Worm (Caenorhabditis elegans) whole organism, L2 larva: Measurements from ENCODE around the gene C30G12.6.

ENCODE experiments used
- Y55F3AM.14 ChIP-seq: fragments of 200-800 bp; sonication (Bioruptor generic); optimal IDR thresholded peaks from 2 replicates; lab custom pipeline; 2018; ENCODE audit warnings: mild to moderate bottlenecking, missing genetic modification characterization, missing compliant biosample characterization
- ZK546.5 ChIP-seq: sonication (generic microtip); optimal IDR thresholded peaks from 2 replicates; lab custom pipeline; 2017; ENCODE audit warnings: missing biosample characterization, missing genetic modification characterization
- aly-2 ChIP-seq: fragments of 150-350 bp; optimal IDR thresholded peaks from 2 replicates; lab custom pipeline; 2014; ENCODE audit warnings: missing biosample characterization, missing genetic modification characterization
- ama-1 ChIP-seq: fragments of 150-350 bp; optimal IDR thresholded peaks from 2 replicates; lab custom pipeline; 2018; ENCODE audit warnings: inconsistent platforms
- blmp-1 ChIP-seq: sonication (generic microtip); optimal IDR thresholded peaks from 2 replicates; lab custom pipeline; 2017; ENCODE audit warnings: missing genetic modification characterization, mild to moderate bottlenecking, missing compliant biosample characterization, antibody characterized with exemption, moderate library complexity; ENCODE audit not compliant: insufficient read depth
- ceh-16 ChIP-seq: fragments of 150-350 bp; optimal IDR thresholded peaks from 2 replicates; lab custom pipeline; 2014; ENCODE audit warnings: missing biosample characterization, missing genetic modification characterization
- ceh-82 ChIP-seq: fragments of 150-350 bp; optimal IDR thresholded peaks from 2 replicates; lab custom pipeline; 2014; ENCODE audit warnings: missing biosample characterization, missing genetic modification characterization
- crh-2 ChIP-seq: sonication (generic microtip); optimal IDR thresholded peaks from 2 replicates; lab custom pipeline; 2017; ENCODE audit warnings: missing biosample characterization, missing genetic modification characterization
- egl-27 ChIP-seq: sonication (generic microtip); optimal IDR thresholded peaks from 3 replicates; lab custom pipeline; 2017; ENCODE audit warnings: missing biosample characterization, missing genetic modification reagents, missing genetic modification characterization
- elt-1 ChIP-seq: fragments of 150-350 bp; optimal IDR thresholded peaks from 2 replicates; lab custom pipeline; 2014; ENCODE audit warnings: missing biosample characterization, missing genetic modification characterization
- elt-3 ChIP-seq: sonication (generic microtip); optimal IDR thresholded peaks from 2 replicates; lab custom pipeline; 2017; ENCODE audit warnings: missing biosample characterization, missing genetic modification characterization
- fos-1 ChIP-seq: fragments of 150-350 bp; optimal IDR thresholded peaks from 2 replicates; lab custom pipeline; 2014; ENCODE audit warnings: missing biosample characterization, missing genetic modification characterization
- gmeb-1 ChIP-seq: fragments of 150-350 bp; optimal IDR thresholded peaks from 2 replicates; lab custom pipeline; 2014; ENCODE audit warnings: missing biosample characterization, missing genetic modification characterization
- lin-13 ChIP-seq: fragments of 150-350 bp; optimal IDR thresholded peaks from 2 replicates; lab custom pipeline; 2014; ENCODE audit warnings: missing biosample characterization, missing genetic modification reagents, missing genetic modification characterization
- lin-39 ChIP-seq: fragments of 150-350 bp; optimal IDR thresholded peaks from 2 replicates; lab custom pipeline; 2014; ENCODE audit warnings: missing biosample characterization, missing genetic modification reagents, missing genetic modification characterization
- lsy-2 ChIP-seq, 2 experiments: fragments of 150-350 bp in 1 of 2; sonication (generic microtip) in 1 of 2; optimal IDR thresholded peaks; 2 replicates each; lab custom pipeline; 2014 to 2017; ENCODE audit warnings: missing biosample characterization in 2 of 2, missing genetic modification characterization in 2 of 2
- mab-5 ChIP-seq: fragments of 150-350 bp; optimal IDR thresholded peaks from 2 replicates; lab custom pipeline; 2014; ENCODE audit warnings: missing biosample characterization, missing genetic modification characterization
- mbf-1 ChIP-seq: sonication (generic microtip); optimal IDR thresholded peaks from 2 replicates; lab custom pipeline; 2017; ENCODE audit warnings: missing biosample characterization, missing genetic modification characterization
- nhr-11 ChIP-seq: fragments of 150-350 bp; optimal IDR thresholded peaks from 2 replicates; lab custom pipeline; 2014; ENCODE audit warnings: missing biosample characterization, missing genetic modification characterization
- nhr-129 ChIP-seq: fragments of 150-350 bp; optimal IDR thresholded peaks from 2 replicates; lab custom pipeline; 2014; ENCODE audit warnings: missing biosample characterization, missing genetic modification characterization
- nhr-21 ChIP-seq: fragments of 150-350 bp; optimal IDR thresholded peaks from 2 replicates; lab custom pipeline; 2014; ENCODE audit warnings: missing biosample characterization, missing genetic modification characterization
- nhr-25 ChIP-seq: fragments of 150-350 bp; sonication (generic microtip); optimal IDR thresholded peaks from 3 replicates; lab custom pipeline; 2014; ENCODE audit warnings: missing biosample characterization, missing genetic modification characterization
- nhr-6 ChIP-seq: fragments of 150-350 bp; optimal IDR thresholded peaks from 2 replicates; lab custom pipeline; 2014; ENCODE audit warnings: missing biosample characterization, missing genetic modification characterization
- sma-3 ChIP-seq: sonication (generic microtip); optimal IDR thresholded peaks from 2 replicates; lab custom pipeline; 2016; ENCODE audit warnings: missing genetic modification reagents, missing genetic modification characterization, missing compliant biosample characterization
- sma-9 ChIP-seq, 2 experiments: fragments of 150-350 bp in 1 of 2; sonication (generic microtip) in 1 of 2; optimal IDR thresholded peaks; 2 replicates each; lab custom pipeline; 2014 to 2016; ENCODE audit warnings: missing genetic modification characterization in 2 of 2, mild to moderate bottlenecking in 1 of 2, missing biosample characterization in 1 of 2, missing compliant biosample characterization in 1 of 2, missing genetic modification reagents in 1 of 2, moderate library complexity in 1 of 2
- snpc-4 ChIP-seq: fragments of 150-350 bp; optimal IDR thresholded peaks from 2 replicates; lab custom pipeline; 2014; ENCODE audit warnings: missing biosample characterization, missing genetic modification characterization
- unc-39 ChIP-seq: fragments of 150-350 bp; optimal IDR thresholded peaks from 2 replicates; lab custom pipeline; 2014; ENCODE audit warnings: missing biosample characterization, missing genetic modification characterization
- unc-55 ChIP-seq: fragments of 150-350 bp; sonication (generic microtip); optimal IDR thresholded peaks from 3 replicates; lab custom pipeline; 2014; ENCODE audit warnings: missing biosample characterization, missing genetic modification reagents, missing genetic modification characterization
- unc-62 ChIP-seq: fragments of 150-350 bp; optimal IDR thresholded peaks from 2 replicates; lab custom pipeline; 2014; ENCODE audit warnings: missing biosample characterization, missing genetic modification reagents, missing genetic modification characterization
- zag-1 ChIP-seq: fragments of 150-350 bp; optimal IDR thresholded peaks from 2 replicates; lab custom pipeline; 2014; ENCODE audit warnings: missing biosample characterization, missing genetic modification characterization
- ztf-1 ChIP-seq: fragments of 200-800 bp; sonication (Bioruptor generic); conservative IDR thresholded peaks from 2 replicates; pipeline ENCODE4 v1.3.6; 2022; ENCODE audit warnings: missing genetic modification characterization, missing compliant biosample characterization
- ztf-11 ChIP-seq: sonication (generic microtip); optimal IDR thresholded peaks from 2 replicates; lab custom pipeline; 2017; ENCODE audit warnings: missing biosample characterization, missing genetic modification characterization

The C30G12.6 gene

DNA sequence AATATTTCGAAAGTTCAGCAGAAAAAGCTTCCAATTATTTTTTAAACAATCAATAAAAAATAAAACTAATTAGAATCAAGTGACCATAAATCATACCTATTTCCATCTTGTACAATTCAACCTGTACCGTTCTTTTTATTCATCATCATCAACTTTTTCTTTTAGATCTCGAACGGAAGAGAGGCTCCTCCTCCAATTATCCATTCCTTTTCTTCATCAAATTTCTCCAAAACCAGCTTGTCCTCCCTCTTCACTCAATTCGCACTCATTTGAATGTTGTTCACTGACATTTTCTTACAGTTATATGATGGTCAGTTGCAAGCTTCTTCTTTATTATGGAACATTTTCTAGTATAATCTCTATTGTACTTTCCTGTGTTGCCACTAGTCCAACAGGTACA lies 34.0 kb downstream of the C30G12.6 start, which contains the start of gene C30G12.4:
Gene C30G12.4 (plus strand): TSS at position 301 of the 400 bp plus-strand sequence.
- TF ChIP-seq blmp-1 (tag; lab: Kevin White, UChicago): no peak
- no peak for TF ChIP-seq nhr-129 (tag; lab: Kevin White, UChicago)
- no peak for TF ChIP-seq mbf-1 (tag; lab: Kevin White, UChicago)
- TF ChIP-seq unc-39 (tag; lab: Kevin White, UChicago): no peak
- TF ChIP-seq unc-55 (GFP tag; lab: Kevin White, UChicago): no peak
- TF ChIP-seq ceh-16 (tag; lab: Kevin White, UChicago): no peak
- no peak for TF ChIP-seq lin-39 (tag; lab: Kevin White, UChicago)
- TF ChIP-seq lsy-2 (tag; optimal IDR thresholded peaks at IDR 0.05; lab: Kevin White, UChicago): no peak
- TF ChIP-seq ztf-11 (tag; lab: Kevin White, UChicago): no peak
- TF ChIP-seq lin-13 (GFP tag; lab: Kevin White, UChicago): no peak
- no peak for TF ChIP-seq ztf-1 (GFP tag; lab: Robert Waterston, UW)
- no peak for TF ChIP-seq egl-27 (tag; lab: Kevin White, UChicago)

ce11 chrII:7255614-7256162 lies 40.1 kb downstream of the C30G12.6 start, which contains the start of gene F32A5.8:
Gene F32A5.8, plus strand, starts transcription at chrII:7256112.
- peak in 1 of 2 experiments; percentile 8 for TF ChIP-seq lsy-2 (tag; optimal IDR thresholded peaks at IDR 0.05; lab: Kevin White, UChicago)
- TF ChIP-seq ZK546.5: no peak
- peak; percentile 21 for TF ChIP-seq sma-9 (GFP tag; optimal IDR thresholded peaks at IDR 0.05; lab: Kevin White, UChicago)
- no peak for TF ChIP-seq sma-9 (tag; optimal IDR thresholded peaks at IDR 0.05; lab: Kevin White, UChicago)
- TF ChIP-seq unc-55 (GFP tag; lab: Kevin White, UChicago): no peak
- TF ChIP-seq sma-3 (GFP tag; lab: Kevin White, UChicago): peak; percentile 9
- peak; percentile 7 for TF ChIP-seq crh-2 (tag; lab: Kevin White, UChicago)
- TF ChIP-seq Y55F3AM.14: no peak
- no peak for TF ChIP-seq ama-1 (lab: Kevin White, UChicago)
- peak; percentile 17 for TF ChIP-seq gmeb-1
- no peak for TF ChIP-seq nhr-129 (tag; lab: Kevin White, UChicago)
- peak; percentile 94 for TF ChIP-seq fos-1 (tag; lab: Kevin White, UChicago)
- TF ChIP-seq zag-1 (tag; lab: Kevin White, UChicago): no peak
- TF ChIP-seq nhr-25 (tag; lab: Kevin White, UChicago): peak; percentile 32

DNA sequence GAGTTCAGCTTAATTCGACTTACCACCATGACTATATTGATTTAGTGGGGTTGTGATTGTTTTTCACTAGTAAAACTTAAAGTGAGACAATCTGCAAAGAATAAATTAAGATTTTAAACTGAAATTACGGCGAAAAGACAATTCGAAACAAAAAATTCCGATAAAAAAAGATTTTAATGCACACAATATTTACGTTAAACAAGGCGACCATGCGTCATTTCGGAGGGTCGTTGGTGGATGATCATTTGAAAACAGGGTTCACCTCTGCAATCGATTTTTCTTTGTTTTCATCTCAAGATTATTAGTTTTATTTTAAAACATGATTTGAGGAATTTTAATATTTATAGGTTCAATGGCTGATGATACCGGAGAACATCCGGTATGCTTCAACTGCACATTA lies 42.7 kb downstream of the C30G12.6 start, which contains the start of gene lsm-4:
Gene lsm-4 (minus strand): TSS at position 91 of the 400 bp plus-strand sequence.
- TF ChIP-seq ama-1 (lab: Kevin White, UChicago) (peak; percentile 7), nhr-21 (no peak), snpc-4 (no peak), nhr-6 (tag; lab: Kevin White, UChicago) (no peak), lsy-2 (tag; optimal IDR thresholded peaks at IDR 0.05; lab: Kevin White, UChicago) (peak in 1 of 2 experiments; percentile 3)
- TF ChIP-seq, all 48 proteins: peak for 2

DNA sequence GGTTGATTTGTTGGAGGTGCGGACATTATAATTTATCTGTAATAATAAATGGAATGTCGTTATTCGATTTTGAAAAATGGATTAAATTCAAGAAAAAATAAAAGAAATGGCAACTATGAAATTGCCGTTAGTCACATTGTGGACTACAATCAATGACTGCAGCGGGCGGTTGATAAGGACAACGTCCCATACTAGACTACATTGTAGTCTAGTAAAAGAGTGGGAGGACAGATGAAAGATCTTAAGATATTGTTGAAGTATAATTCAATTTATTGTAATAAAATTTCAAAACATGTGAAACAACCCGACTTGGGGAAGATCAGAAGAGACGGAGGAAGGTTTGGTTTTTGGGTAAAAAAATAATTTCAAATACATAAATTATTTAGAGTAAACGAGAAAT lies 43.8 kb downstream of the C30G12.6 start, which contains the start of the genes prx-13 and ada-2:
Gene prx-13 (minus strand): TSS at position 38 of the 400 bp plus-strand sequence.
Gene ada-2 (plus strand): TSS at position 282 of the 400 bp plus-strand sequence.
- no peak for TF ChIP-seq elt-3 (tag; lab: Kevin White, UChicago)
- TF ChIP-seq nhr-25 (tag; lab: Kevin White, UChicago): no peak
- TF ChIP-seq Y55F3AM.14: no peak
- TF ChIP-seq sma-3 (GFP tag; lab: Kevin White, UChicago): peak; percentile 6
- TF ChIP-seq nhr-21: no peak
- no peak for TF ChIP-seq blmp-1 (tag; lab: Kevin White, UChicago)
- TF ChIP-seq fos-1 (tag; lab: Kevin White, UChicago): peak; percentile 79
- peak; percentile 8 for TF ChIP-seq sma-9 (GFP tag; optimal IDR thresholded peaks at IDR 0.05; lab: Kevin White, UChicago)
- TF ChIP-seq sma-9 (tag; optimal IDR thresholded peaks at IDR 0.05; lab: Kevin White, UChicago): no peak
- no peak for TF ChIP-seq ceh-82 (tag; lab: Kevin White, UChicago)
- TF ChIP-seq unc-39 (tag; lab: Kevin White, UChicago): no peak
- TF ChIP-seq ztf-1 (GFP tag; lab: Robert Waterston, UW): no peak
- TF ChIP-seq lsy-2 (tag; optimal IDR thresholded peaks at IDR 0.05; lab: Kevin White, UChicago): no peak
- TF ChIP-seq elt-1: no peak
- TF ChIP-seq nhr-11 (tag; lab: Kevin White, UChicago): no peak
- no peak for TF ChIP-seq nhr-129 (tag; lab: Kevin White, UChicago)
- no peak for TF ChIP-seq ZK546.5
- TF ChIP-seq unc-62 (GFP tag; lab: Kevin White, UChicago): no peak
- TF ChIP-seq aly-2 (tag; lab: Kevin White, UChicago): no peak
- no peak for TF ChIP-seq mab-5 (tag; lab: Kevin White, UChicago)
- TF ChIP-seq ceh-16 (tag; lab: Kevin White, UChicago): no peak
